Worm (Caenorhabditis elegans) whole organism, young adult: Measurements from ENCODE around the gene dct-6.

Source experiments
- Y95B8A.8 ChIP-seq: fragments of 200-800 bp; sonication (Bioruptor generic); IDR thresholded peaks from 2 replicates; pipeline ENCODE4 v1.3.6; 2022; ENCODE audit warnings: missing genetic modification reagents, missing genetic modification characterization, missing compliant biosample characterization
- efl-1 ChIP-seq: fragments of 150-350 bp; optimal IDR thresholded peaks from 2 replicates; lab custom pipeline; 2014; ENCODE audit warnings: missing biosample characterization, missing genetic modification reagents, missing genetic modification characterization
- let-607 ChIP-seq, 2 experiments: fragments of 200-800 bp in 1 of 2; sonication (Bioruptor generic) in 1 of 2; sonication (generic microtip) in 1 of 2; optimal IDR thresholded peaks; 2 replicates each; lab custom pipeline; 2016 to 2018; ENCODE audit warnings: mild to moderate bottlenecking in 2 of 2, missing compliant biosample characterization in 2 of 2, missing genetic modification characterization in 2 of 2, moderate library complexity in 2 of 2, missing genotype in 1 of 2

ce11 chrIII:5945865-5946264, 20.3 kb upstream of the dct-6 start, which contains the start of gene F25B5.5:
- TF ChIP-seq let-607 (tag; optimal IDR thresholded peaks at IDR 0.05; lab: Kevin White, UChicago) (no peak), Y95B8A.8 (GFP tag; lab: Robert Waterston, UW) (no peak), efl-1 (GFP tag; lab: Kevin White, UChicago) (no peak)
